Fruit fly (Drosophila melanogaster) whole organism, embryonic: ENCODE results near the gene CG14567.

ENCODE experiments used
- CG11456 ChIP-seq: fragments of 200-800 bp; sonication (Bioruptor generic); IDR thresholded peaks from 3 replicates; pipeline ENCODE4 v1.3.6; 2022; ENCODE audit warnings: missing biosample characterization, missing genetic modification characterization
- CG11560 ChIP-seq: fragments of 200-800 bp; sonication (Bioruptor generic); IDR thresholded peaks from 3 replicates; pipeline ENCODE4 v1.3.6; 2022; ENCODE audit warnings: missing biosample characterization, missing genetic modification characterization
- CG1233 ChIP-seq: fragments of 200-800 bp; sonication (Bioruptor generic); optimal IDR thresholded peaks from 4 replicates; lab custom pipeline; 2018; ENCODE audit warnings: missing biosample characterization, mild to moderate bottlenecking, missing genetic modification characterization
- CG12769 ChIP-seq: fragments of 200-800 bp; sonication (Bioruptor generic); optimal IDR thresholded peaks from 2 replicates; lab custom pipeline; 2019; ENCODE audit warnings: missing biosample characterization, mild to moderate bottlenecking, missing genetic modification characterization, moderate library complexity
- CG12942 ChIP-seq: fragments of 200-800 bp; sonication (Bioruptor generic); optimal IDR thresholded peaks from 3 replicates; lab custom pipeline; 2016; ENCODE audit warnings: missing biosample characterization, missing genetic modification characterization
- CG13624 ChIP-seq: fragments of 200-800 bp; sonication (Bioruptor generic); optimal IDR thresholded peaks from 2 replicates; lab custom pipeline; 2016; ENCODE audit warnings: missing biosample characterization, missing genetic modification characterization
- CG15269 ChIP-seq: fragments of 200-800 bp; sonication (Bioruptor generic); optimal IDR thresholded peaks from 2 replicates; lab custom pipeline; 2018; ENCODE audit warnings: missing biosample characterization, mild to moderate bottlenecking, missing genetic modification characterization, moderate library complexity
- CG16863 ChIP-seq: fragments of 200-800 bp; sonication (Bioruptor generic); optimal IDR thresholded peaks from 3 replicates; lab custom pipeline; 2016; ENCODE audit warnings: missing biosample characterization, missing genetic modification characterization
- CG18599 ChIP-seq: fragments of 200-800 bp; sonication (Bioruptor generic); optimal IDR thresholded peaks from 3 replicates; lab custom pipeline; 2017; ENCODE audit warnings: missing biosample characterization, missing genetic modification characterization, mild to moderate bottlenecking, moderate library complexity, missing genetic modification reagents
- CG31224 ChIP-seq: fragments of 200-800 bp; sonication (Bioruptor generic); IDR thresholded peaks from 2 replicates; pipeline ENCODE4 v1.3.6; 2022; ENCODE audit warnings: missing biosample characterization, missing genetic modification characterization
- CG34376 ChIP-seq: fragments of 200-800 bp; sonication (Bioruptor generic); optimal IDR thresholded peaks from 2 replicates; lab custom pipeline; 2018; ENCODE audit warnings: missing biosample characterization, mild to moderate bottlenecking, missing genetic modification characterization
- CG4328 ChIP-seq: fragments of 200-800 bp; sonication (Bioruptor generic); optimal IDR thresholded peaks from 3 replicates; lab custom pipeline; 2017; ENCODE audit warnings: missing biosample characterization, missing genetic modification reagents, missing genetic modification characterization
- CG4404 ChIP-seq: fragments of 200-800 bp; sonication (Bioruptor generic); IDR thresholded peaks from 2 replicates; pipeline ENCODE4 v1.3.6; 2022; ENCODE audit warnings: missing biosample characterization, missing genetic modification characterization
- CG6654 ChIP-seq: fragments of 200-800 bp; sonication (Bioruptor generic); optimal IDR thresholded peaks from 2 replicates; lab custom pipeline; 2017; ENCODE audit warnings: missing biosample characterization, mild to moderate bottlenecking, missing genetic modification characterization
- CG6813 ChIP-seq: fragments of 200-800 bp; sonication (Bioruptor generic); optimal IDR thresholded peaks from 2 replicates; lab custom pipeline; 2017; ENCODE audit warnings: missing biosample characterization, missing genetic modification characterization, mild to moderate bottlenecking, moderate library complexity, missing genetic modification reagents
- CG7928 ChIP-seq: fragments of 200-800 bp; sonication (Bioruptor generic); optimal IDR thresholded peaks from 2 replicates; lab custom pipeline; 2017; ENCODE audit warnings: missing biosample characterization, mild to moderate bottlenecking, missing genetic modification characterization
- CG9609 ChIP-seq: fragments of 200-800 bp; sonication (Bioruptor generic); optimal IDR thresholded peaks from 3 replicates; lab custom pipeline; 2016; ENCODE audit warnings: missing biosample characterization, missing genetic modification characterization
- Camta ChIP-seq: fragments of 200-800 bp; sonication (Bioruptor generic); optimal IDR thresholded peaks from 2 replicates; lab custom pipeline; 2016; ENCODE audit warnings: missing biosample characterization, missing genetic modification characterization
- Hr39 ChIP-seq: fragments of >200 bp; optimal IDR thresholded peaks from 2 replicates; lab custom pipeline; 2017
- Hr78 ChIP-seq, 2 experiments: fragments of 200-800 bp in 1 of 2; fragments of >200 bp in 1 of 2; sonication (Bioruptor generic) in 1 of 2; optimal IDR thresholded peaks; 2 replicates each; lab custom pipeline; 2017 to 2019; ENCODE audit warnings: missing biosample characterization in 2 of 2, missing genetic modification characterization in 2 of 2, mild to moderate bottlenecking in 1 of 2, moderate library complexity in 1 of 2
- Lim3 ChIP-seq: fragments of 200-800 bp; sonication (Bioruptor generic); IDR thresholded peaks from 2 replicates; pipeline ENCODE4 v1.3.6; 2022; ENCODE audit warnings: missing biosample characterization, missing genetic modification characterization
- Six4 ChIP-seq: fragments of 200-800 bp; sonication (Bioruptor generic); optimal IDR thresholded peaks from 2 replicates; lab custom pipeline; 2016; ENCODE audit warnings: missing biosample characterization, missing genetic modification characterization
- ab ChIP-seq: fragments of 200-800 bp; sonication (Bioruptor generic); optimal IDR thresholded peaks from 2 replicates; lab custom pipeline; 2016; ENCODE audit warnings: missing biosample characterization, missing genetic modification characterization
- bcd ChIP-seq: fragments of 200-800 bp; sonication (Bioruptor generic); optimal IDR thresholded peaks from 2 replicates; lab custom pipeline; 2017; ENCODE audit warnings: missing biosample characterization, mild to moderate bottlenecking, missing genetic modification characterization
- bsh ChIP-seq, 2 experiments: fragments of 200-800 bp; sonication (Bioruptor generic); optimal IDR thresholded peaks; 2 replicates each; lab custom pipeline; 2017 to 2018; ENCODE audit warnings: mild to moderate bottlenecking in 2 of 2, missing biosample characterization in 2 of 2, missing genetic modification characterization in 2 of 2, moderate library complexity in 1 of 2
- btn ChIP-seq: fragments of 200-800 bp; sonication (Bioruptor generic); optimal IDR thresholded peaks from 2 replicates; lab custom pipeline; 2016; ENCODE audit warnings: missing biosample characterization, missing genetic modification characterization
- corto ChIP-seq: fragments of 200-800 bp; sonication (Bioruptor generic); optimal IDR thresholded peaks from 2 replicates; lab custom pipeline; 2016; ENCODE audit warnings: missing biosample characterization, mild to moderate bottlenecking, missing genetic modification characterization, moderate library complexity
- da ChIP-seq: fragments of 200-800 bp; sonication (Bioruptor generic); optimal IDR thresholded peaks from 2 replicates; lab custom pipeline; 2016; ENCODE audit warnings: missing biosample characterization, missing genetic modification characterization
- dm ChIP-seq: fragments of 200-800 bp; sonication (Bioruptor generic); optimal IDR thresholded peaks from 3 replicates; lab custom pipeline; 2016; ENCODE audit warnings: missing biosample characterization, missing genetic modification characterization
- gcm2 ChIP-seq: fragments of 200-800 bp; sonication (Bioruptor generic); optimal IDR thresholded peaks from 2 replicates; lab custom pipeline; 2016; ENCODE audit warnings: missing biosample characterization, missing genetic modification characterization
- lbe ChIP-seq: fragments of 200-800 bp; sonication (Bioruptor generic); optimal IDR thresholded peaks from 2 replicates; lab custom pipeline; 2016; ENCODE audit warnings: missing biosample characterization, mild to moderate bottlenecking, missing genetic modification characterization
- lilli ChIP-seq: fragments of 200-800 bp; sonication (Bioruptor generic); optimal IDR thresholded peaks from 3 replicates; lab custom pipeline; 2016; ENCODE audit warnings: missing biosample characterization, missing genetic modification characterization
- lola ChIP-seq, 3 experiments: fragments of >200 bp in 2 of 3; fragments of 200-800 bp in 1 of 3; sonication (Bioruptor generic) in 1 of 3; optimal IDR thresholded peaks; 2 replicates each; lab custom pipeline; 2017 to 2019; ENCODE audit warnings: missing biosample characterization in 3 of 3, missing genetic modification characterization in 3 of 3, mild to moderate bottlenecking in 1 of 3, moderate library complexity in 1 of 3
- nom ChIP-seq: fragments of 200-800 bp; sonication (Bioruptor generic); optimal IDR thresholded peaks from 2 replicates; lab custom pipeline; 2017; ENCODE audit warnings: missing biosample characterization, missing genetic modification characterization, mild to moderate bottlenecking, moderate library complexity, missing genetic modification reagents
- salm ChIP-seq: fragments of 200-800 bp; sonication (Bioruptor generic); optimal IDR thresholded peaks from 2 replicates; lab custom pipeline; 2018; ENCODE audit warnings: missing biosample characterization, mild to moderate bottlenecking, missing genetic modification characterization
- sens ChIP-seq: fragments of 200-800 bp; sonication (Bioruptor generic); peaks from one replicate; lab custom pipeline; 2016; ENCODE audit warnings: missing biosample characterization, missing genetic modification characterization
- sisA ChIP-seq: fragments of 200-800 bp; sonication (Bioruptor generic); IDR thresholded peaks from 2 replicates; pipeline ENCODE4 v1.3.6; 2022; ENCODE audit warnings: missing biosample characterization, missing genetic modification characterization
- sug ChIP-seq: fragments of 200-800 bp; optimal IDR thresholded peaks from 2 replicates; lab custom pipeline; 2019; ENCODE audit warnings: missing biosample characterization, mild to moderate bottlenecking, missing genetic modification characterization, moderate library complexity

Gene CG14567

dm6 chr3L:21709785-21710591 lies 28.2 kb downstream of the CG14567 start:
- TF ChIP-seq btn (GFP tag; lab: Kevin White, UChicago) (no peak), CG12942 (GFP tag; lab: Kevin White, UChicago) (no peak), bcd (GFP tag; lab: Kevin White, UChicago) (no peak), nom (GFP tag; lab: Kevin White, UChicago) (peak; percentile 79), CG9609 (no peak), Camta (no peak), lbe (GFP tag; lab: Kevin White, UChicago) (peak; percentile 64), CG16863 (GFP tag; lab: Kevin White, UChicago) (no peak), sisA (no peak), Lim3 (GFP tag; lab: Robert Waterston, UW) (no peak), CG4404 (GFP tag; lab: Robert Waterston, UW) (no peak), ab (GFP tag; lab: Kevin White, UChicago) (no peak), sug (tag; lab: Kevin White, UChicago) (no peak), CG31224 (GFP tag; lab: Robert Waterston, UW) (no peak), Six4 (GFP tag; lab: Kevin White, UChicago) (no peak), CG15269 (tag; lab: Kevin White, UChicago) (no peak), lilli (no peak), lola (GFP tag; optimal IDR thresholded peaks at IDR 0.05; lab: Kevin White, UChicago) (peak in 1 of 3 experiments; percentile 4), Hr39 (lab: Kevin White, UChicago) (no peak), da (GFP tag; lab: Kevin White, UChicago) (no peak), bsh (GFP tag; optimal IDR thresholded peaks at IDR 0.05; lab: Kevin White, UChicago) (peak in 1 of 2 experiments; percentile 85), CG4328 (GFP tag; lab: Kevin White, UChicago) (no peak), CG11560 (tag; lab: Robert Waterston, UW) (no peak), CG18599 (GFP tag; lab: Kevin White, UChicago) (no peak), CG7928 (GFP tag; lab: Kevin White, UChicago) (no peak), CG11456 (GFP tag; lab: Robert Waterston, UW) (no peak), salm (no peak), dm (GFP tag; lab: Kevin White, UChicago) (no peak), CG34376 (GFP tag; lab: Kevin White, UChicago) (no peak), corto (peak; percentile 31), Hr78 (GFP tag; optimal IDR thresholded peaks at IDR 0.05; lab: Kevin White, UChicago) (no peak), sens (GFP tag; lab: Kevin White, UChicago) (peak; percentile 57), CG1233 (GFP tag; lab: Kevin White, UChicago) (no peak), CG13624 (GFP tag; lab: Kevin White, UChicago) (no peak), CG6813 (GFP tag; lab: Kevin White, UChicago) (no peak), CG12769 (tag; lab: Kevin White, UChicago) (no peak), gcm2 (GFP tag; lab: Kevin White, UChicago) (no peak), CG6654 (GFP tag; lab: Kevin White, UChicago) (no peak)
